Worm (Caenorhabditis elegans): ENCODE results near the gene Y105C5A.1.
A peak's percentile ranks its signal among the peaks of the same experiment; 100 is the strongest.

The Y105C5A.1 gene

DNA sequence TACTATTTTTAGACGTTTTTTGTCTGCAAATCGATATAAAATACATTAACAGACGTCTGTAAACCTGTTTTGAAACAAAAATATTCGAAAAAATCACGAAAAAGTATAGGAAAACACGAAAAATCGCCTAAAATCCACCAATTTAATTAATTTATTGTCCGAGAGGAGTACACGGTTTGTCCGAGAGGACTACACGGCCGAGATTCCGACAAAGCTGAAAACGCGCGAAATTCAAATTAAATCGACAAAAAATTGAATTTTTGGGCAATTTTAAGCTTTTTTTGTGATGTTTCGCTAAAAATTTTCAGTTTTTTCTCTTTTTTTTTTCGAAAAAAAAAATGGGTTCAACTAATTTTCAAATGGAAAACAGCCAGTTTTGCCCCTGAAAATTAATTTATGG, 37.8 kb downstream of the Y105C5A.1 start (continued):
- TF ChIP-seq lin-29 (GFP tag; IDR thresholded peaks at IDR 0.05) = no peak
- no peak for TF ChIP-seq nhr-25 (tag; optimal IDR thresholded peaks at IDR 0.05; ENCODE audit: borderline replicate concordance, insufficient read depth)
- peak; percentile 74 for TF ChIP-seq dmd-6 (GFP tag; IDR thresholded peaks at IDR 0.05)
- TF ChIP-seq nhr-10 (tag; optimal IDR thresholded peaks at IDR 0.05) = no peak
- peak; percentile 95 for TF ChIP-seq F49E8.2 (tag; optimal IDR thresholded peaks at IDR 0.05; ENCODE audit: borderline replicate concordance)
- TF ChIP-seq Y5F2A.4 (GFP tag; optimal IDR thresholded peaks at IDR 0.05) = no peak
- TF ChIP-seq pha-4 (GFP tag; IDR thresholded peaks at IDR 0.05) = peak; percentile 41; the same call in 1 of the 2 replicates
- TF ChIP-seq pha-4 (tag; optimal IDR thresholded peaks at IDR 0.05) = no peak
- TF ChIP-seq dve-1 (tag; optimal IDR thresholded peaks at IDR 0.05; ENCODE audit: insufficient read depth) = peak; percentile 65
- no peak for TF ChIP-seq unc-62 (GFP tag; optimal IDR thresholded peaks at IDR 0.05 in 1 of 2)
- no peak for TF ChIP-seq unc-62 (tag; optimal IDR thresholded peaks at IDR 0.05)
- peak; percentile 26 for TF ChIP-seq hlh-11 (tag; optimal IDR thresholded peaks at IDR 0.05)
- TF ChIP-seq ZK337.2 (GFP tag; IDR thresholded peaks at IDR 0.05) = peak; percentile 95
- TF ChIP-seq skn-1 (tag; optimal IDR thresholded peaks at IDR 0.05) = no peak
- no peak for TF ChIP-seq nhr-48 (tag; optimal IDR thresholded peaks at IDR 0.05)
- no peak for TF ChIP-seq aly-2 (tag; optimal IDR thresholded peaks at IDR 0.05)
- no peak for TF ChIP-seq fos-1 (tag; optimal IDR thresholded peaks at IDR 0.05)
- peak; percentile 97 for TF ChIP-seq mes-2 (tag; optimal IDR thresholded peaks at IDR 0.05; ENCODE audit: poor library complexity, severe bottlenecking)
- peak; percentile 64 for TF ChIP-seq nhr-102 (tag; optimal IDR thresholded peaks at IDR 0.05)
- peak; percentile 59; the same call in 1 of the 2 replicates for TF ChIP-seq ceh-20 (GFP tag; IDR thresholded peaks at IDR 0.05)
- TF ChIP-seq hlh-30 (tag; optimal IDR thresholded peaks at IDR 0.05; ENCODE audit: insufficient read depth) = no peak
- TF ChIP-seq lin-39 (tag; optimal IDR thresholded peaks at IDR 0.05) = no peak
- peak; percentile 88 for TF ChIP-seq dmd-9 (GFP tag; IDR thresholded peaks at IDR 0.05)
- TF ChIP-seq ceh-28 (tag; optimal IDR thresholded peaks at IDR 0.05) = no peak
- no peak for TF ChIP-seq Y75B8A.6 (GFP tag; IDR thresholded peaks at IDR 0.05)
- peak; percentile 97 for TF ChIP-seq snpc-1.2 (GFP tag; IDR thresholded peaks at IDR 0.05)
- TF ChIP-seq lin-15B (tag; optimal IDR thresholded peaks at IDR 0.05) = no peak
- TF ChIP-seq hif-1 (tag; optimal IDR thresholded peaks at IDR 0.05) = peak in 1 of 2 experiments; percentile 78
- TF ChIP-seq spr-1 (tag; optimal IDR thresholded peaks at IDR 0.05) = no peak
- TF ChIP-seq ceh-62 (tag; optimal IDR thresholded peaks at IDR 0.05) = no peak
- TF ChIP-seq jun-1 (tag; optimal IDR thresholded peaks at IDR 0.05) = no peak
- TF ChIP-seq madf-9 (GFP tag; conservative IDR thresholded peaks at IDR 0.05) = peak; percentile 76
- no peak for TF ChIP-seq attf-4 (tag; optimal IDR thresholded peaks at IDR 0.05)
- peak; percentile 81 for TF ChIP-seq Y48G9A.11 (GFP tag; IDR thresholded peaks at IDR 0.05)
- no peak for TF ChIP-seq R02D3.7 (tag; optimal IDR thresholded peaks at IDR 0.05)
- TF ChIP-seq aha-1 (tag) = peak; percentile 23
- no peak for TF ChIP-seq D1046.2 (GFP tag; IDR thresholded peaks at IDR 0.05)

DNA sequence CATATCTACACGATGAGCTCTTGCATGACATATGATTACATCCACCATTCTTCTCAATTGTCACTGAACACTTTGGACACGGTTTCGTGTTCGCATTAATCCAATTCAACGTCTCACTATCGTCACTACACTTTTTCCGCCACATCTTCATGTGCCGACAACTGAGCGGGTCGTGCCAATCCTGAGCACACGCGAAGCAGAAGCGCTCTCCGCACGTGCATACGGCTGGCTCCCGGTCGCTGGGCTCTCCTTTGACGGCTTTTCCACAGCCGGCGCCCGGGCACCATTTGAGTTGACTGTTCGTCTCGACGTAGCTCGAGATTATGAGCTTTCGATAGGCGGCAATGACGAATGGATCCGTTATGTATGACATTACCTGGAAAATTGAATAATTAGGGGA, 38.5 kb downstream of the Y105C5A.1 start:
- no peak for TF ChIP-seq spr-1 (tag; optimal IDR thresholded peaks at IDR 0.05)
- peak; percentile 30; the same call in 1 of the 2 replicates for TF ChIP-seq Y48G9A.11 (GFP tag; IDR thresholded peaks at IDR 0.05)
- peak; percentile 77 for TF ChIP-seq set-16 (GFP tag; IDR thresholded peaks at IDR 0.05)
- 0 out of 2 replicates have a peak, but pooled peaks have one; percentile 26 for TF ChIP-seq F26F4.8 (GFP tag; conservative IDR thresholded peaks at IDR 0.05)

DNA sequence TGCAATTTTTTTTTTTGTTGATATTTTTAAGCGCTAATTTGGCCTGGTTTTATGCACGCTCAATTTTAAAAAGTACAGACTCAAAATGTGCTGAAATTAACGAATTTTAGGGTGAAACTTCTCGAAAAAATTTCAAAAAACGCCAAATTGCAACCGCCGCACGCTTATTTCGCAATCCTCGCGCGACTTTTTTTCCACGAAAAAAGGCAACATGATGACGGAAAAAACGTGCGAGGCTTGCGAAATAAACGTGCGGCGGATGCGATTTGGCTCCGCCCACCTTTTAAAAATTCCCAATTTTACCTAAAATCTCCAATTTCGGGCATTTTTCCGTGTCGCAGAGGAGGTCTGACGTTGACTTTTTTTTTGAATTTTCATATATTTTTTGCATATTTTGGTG, 39.3 kb downstream of the Y105C5A.1 start:
- TF ChIP-seq nhr-41 (GFP tag; IDR thresholded peaks at IDR 0.05) (no peak), hlh-11 (tag; optimal IDR thresholded peaks at IDR 0.05) (no peak), F49E8.2 (tag; optimal IDR thresholded peaks at IDR 0.05; ENCODE audit: borderline replicate concordance) (peak; percentile 29), snpc-1.2 (GFP tag; IDR thresholded peaks at IDR 0.05) (peak; percentile 82), pha-4 (GFP tag; IDR thresholded peaks at IDR 0.05) (0 out of 2 replicates have a peak, but pooled peaks have one; percentile 26), pha-4 (tag; optimal IDR thresholded peaks at IDR 0.05) (no peak), ZK546.5 (tag; optimal IDR thresholded peaks at IDR 0.05) (no peak), F37D6.2 (tag; optimal IDR thresholded peaks at IDR 0.05) (no peak), mdt-29 (GFP tag; IDR thresholded peaks at IDR 0.05) (no peak), lin-38 (GFP tag; IDR thresholded peaks at IDR 0.05) (peak; percentile 39)

Measured in whole organism, L4 larva.